Fruit fly (Drosophila melanogaster) whole organism, embryonic: ENCODE results near the gene mRpL15.
A peak's percentile ranks its signal among the peaks of the same experiment; 100 is the strongest.

ENCODE experiments used
- CG11695 ChIP-seq: fragments of 200-800 bp; sonication (Bioruptor generic); IDR thresholded peaks from 3 replicates; pipeline ENCODE4 v1.3.6; 2022; ENCODE audit warnings: missing biosample characterization, missing genetic modification characterization
- CG12219 ChIP-seq: fragments of 200-800 bp; sonication (Bioruptor generic); optimal IDR thresholded peaks from 3 replicates; lab custom pipeline; 2018; ENCODE audit warnings: missing biosample characterization, mild to moderate bottlenecking, missing genetic modification characterization
- CG13894 ChIP-seq: fragments of 200-800 bp; sonication (Bioruptor generic); optimal IDR thresholded peaks from 3 replicates; lab custom pipeline; 2018; ENCODE audit warnings: missing biosample characterization, mild to moderate bottlenecking, missing genetic modification characterization, moderate library complexity
- CG1603 ChIP-seq: fragments of 200-800 bp; sonication (Bioruptor generic); optimal IDR thresholded peaks from 2 replicates; lab custom pipeline; 2019; ENCODE audit warnings: missing biosample characterization, mild to moderate bottlenecking, missing genetic modification characterization, moderate library complexity
- CG31365 ChIP-seq: fragments of 200-800 bp; sonication (Bioruptor generic); optimal IDR thresholded peaks from 2 replicates; lab custom pipeline; 2018; ENCODE audit warnings: missing biosample characterization, mild to moderate bottlenecking, missing genetic modification characterization
- CG32532 ChIP-seq: fragments of 200-800 bp; sonication (Bioruptor generic); IDR thresholded peaks from 2 replicates; pipeline ENCODE4 v1.3.6; 2022; ENCODE audit warnings: missing biosample characterization, missing genetic modification characterization
- CG34422 ChIP-seq: fragments of 200-800 bp; sonication (Bioruptor generic); IDR thresholded peaks from 3 replicates; pipeline ENCODE4 v1.3.6; 2022; ENCODE audit warnings: missing biosample characterization, missing genetic modification characterization
- CG4282 ChIP-seq: fragments of 200-800 bp; sonication (Bioruptor generic); optimal IDR thresholded peaks from 2 replicates; lab custom pipeline; 2016; ENCODE audit warnings: missing biosample characterization, missing genetic modification characterization
- CG4707 ChIP-seq: fragments of 200-800 bp; sonication (Bioruptor generic); optimal IDR thresholded peaks from 2 replicates; lab custom pipeline; 2018; ENCODE audit warnings: missing biosample characterization, mild to moderate bottlenecking, missing genetic modification characterization, moderate library complexity
- CG6689 ChIP-seq: fragments of 200-800 bp; sonication (Bioruptor generic); IDR thresholded peaks from 2 replicates; pipeline ENCODE4 v1.3.6; 2022; ENCODE audit warnings: missing biosample characterization, missing genetic modification characterization
- CG7928 ChIP-seq: fragments of 200-800 bp; sonication (Bioruptor generic); optimal IDR thresholded peaks from 2 replicates; lab custom pipeline; 2017; ENCODE audit warnings: missing biosample characterization, mild to moderate bottlenecking, missing genetic modification characterization
- CkIIα-i1 ChIP-seq: fragments of 200-800 bp; sonication (Bioruptor generic); IDR thresholded peaks from 2 replicates; pipeline ENCODE4 v1.3.6; 2022; ENCODE audit warnings: missing biosample characterization, missing genetic modification characterization
- Dbx ChIP-seq: fragments of 200-800 bp; sonication (Bioruptor generic); IDR thresholded peaks from 3 replicates; pipeline ENCODE4 v1.3.6; 2022; ENCODE audit warnings: missing biosample characterization, missing genetic modification characterization
- Deaf1 ChIP-seq: fragments of 200-800 bp; optimal IDR thresholded peaks from 3 replicates; lab custom pipeline; 2019; ENCODE audit warnings: missing biosample characterization, mild to moderate bottlenecking, missing genetic modification characterization, moderate library complexity
- Dek ChIP-seq: fragments of 200-800 bp; sonication (Bioruptor generic); optimal IDR thresholded peaks from 3 replicates; lab custom pipeline; 2019; ENCODE audit warnings: missing biosample characterization, mild to moderate bottlenecking, missing genetic modification characterization, moderate library complexity
- Doc3 ChIP-seq: fragments of 200-800 bp; sonication (Bioruptor generic); IDR thresholded peaks from 3 replicates; pipeline ENCODE4 v1.3.6; 2022; ENCODE audit warnings: missing biosample characterization, missing genetic modification characterization; ENCODE audit not compliant: partially characterized antibody
- HLH3B ChIP-seq: fragments of 200-800 bp; sonication (Bioruptor generic); IDR thresholded peaks from 2 replicates; pipeline ENCODE4 v1.3.6; 2022; ENCODE audit warnings: missing biosample characterization, missing genetic modification characterization
- HLH54F ChIP-seq: fragments of 200-800 bp; sonication (Bioruptor generic); optimal IDR thresholded peaks from 3 replicates; lab custom pipeline; 2016; ENCODE audit warnings: missing biosample characterization, missing genetic modification characterization
- HLHmδ ChIP-seq: fragments of 200-800 bp; sonication (Bioruptor generic); optimal IDR thresholded peaks from 2 replicates; lab custom pipeline; 2018; ENCODE audit warnings: missing biosample characterization, mild to moderate bottlenecking, missing genetic modification characterization, moderate library complexity
- HmgZ ChIP-seq: fragments of 200-800 bp; sonication (Bioruptor generic); optimal IDR thresholded peaks from 2 replicates; lab custom pipeline; 2018; ENCODE audit warnings: missing biosample characterization, mild to moderate bottlenecking, missing genetic modification characterization
- MBD-R2 ChIP-seq: fragments of 200-800 bp; sonication (Bioruptor generic); IDR thresholded peaks from 2 replicates; pipeline ENCODE4 v1.3.6; 2022; ENCODE audit warnings: missing biosample characterization, missing genetic modification characterization
- Myb ChIP-seq: fragments of 200-800 bp; sonication (Bioruptor generic); optimal IDR thresholded peaks from 2 replicates; lab custom pipeline; 2016; ENCODE audit warnings: missing biosample characterization, missing genetic modification characterization
- Rfx ChIP-seq: fragments of 200-800 bp; sonication (Bioruptor generic); IDR thresholded peaks from 2 replicates; pipeline ENCODE4 v1.3.6; 2022; ENCODE audit warnings: missing biosample characterization, missing genetic modification characterization
- Ssrp ChIP-seq: fragments of 200-800 bp; sonication (Bioruptor generic); optimal IDR thresholded peaks from 2 replicates; lab custom pipeline; 2018; ENCODE audit warnings: missing biosample characterization, mild to moderate bottlenecking, missing genetic modification characterization, moderate library complexity
- Tbp ChIP-seq: fragments of >200 bp; optimal IDR thresholded peaks from 2 replicates; lab custom pipeline; 2018; ENCODE audit warnings: missing biosample characterization, missing genetic modification characterization
- aop ChIP-seq: fragments of 200-800 bp; sonication (Bioruptor generic); IDR thresholded peaks from 2 replicates; pipeline ENCODE4 v1.3.6; 2022; ENCODE audit warnings: missing biosample characterization, missing genetic modification characterization
- bbx ChIP-seq: fragments of 200-800 bp; sonication (Bioruptor generic); IDR thresholded peaks from 2 replicates; pipeline ENCODE4 v1.3.6; 2022; ENCODE audit warnings: missing biosample characterization, missing genetic modification characterization; ENCODE audit not compliant: partially characterized antibody
- chinmo ChIP-seq: fragments of 200-800 bp; sonication (Bioruptor generic); IDR thresholded peaks from 4 replicates; pipeline ENCODE4 v1.3.6; 2022; ENCODE audit warnings: missing biosample characterization, missing genetic modification characterization; ENCODE audit not compliant: partially characterized antibody
- dan ChIP-seq: fragments of 200-800 bp; sonication (Bioruptor generic); IDR thresholded peaks from 2 replicates; pipeline ENCODE4 v1.3.6; 2022; ENCODE audit warnings: missing biosample characterization, missing genetic modification characterization
- ems ChIP-seq: fragments of 200-800 bp; sonication (Bioruptor generic); optimal IDR thresholded peaks from 3 replicates; lab custom pipeline; 2016; ENCODE audit warnings: missing biosample characterization, missing genetic modification characterization
- fd3F ChIP-seq: fragments of 200-800 bp; sonication (Bioruptor generic); optimal IDR thresholded peaks from 2 replicates; lab custom pipeline; 2018; ENCODE audit warnings: missing biosample characterization, mild to moderate bottlenecking, missing genetic modification characterization, moderate library complexity
- fru ChIP-seq: fragments of >200 bp; optimal IDR thresholded peaks from 2 replicates; lab custom pipeline; 2017
- grn ChIP-seq: fragments of 200-800 bp; sonication (Bioruptor generic); optimal IDR thresholded peaks from 3 replicates; lab custom pipeline; 2017; ENCODE audit warnings: missing biosample characterization, missing genetic modification characterization
- gsb-n ChIP-seq: fragments of 200-800 bp; sonication (Bioruptor generic); optimal IDR thresholded peaks from 3 replicates; lab custom pipeline; 2018; ENCODE audit warnings: missing biosample characterization, mild to moderate bottlenecking, missing genetic modification characterization
- hkb ChIP-seq, 2 experiments: fragments of 200-800 bp in 1 of 2; fragments of >200 bp in 1 of 2; sonication (Bioruptor generic) in 1 of 2; IDR thresholded peaks in 1 of 2; optimal IDR thresholded peaks in 1 of 2; 2 replicates each; pipeline versions ENCODE4 v1.3.6 to Lab custom; 2017 to 2022; ENCODE audit warnings: missing biosample characterization in 1 of 2, missing genetic modification characterization in 1 of 2
- ind ChIP-seq: fragments of 200-800 bp; sonication (Bioruptor generic); optimal IDR thresholded peaks from 3 replicates; lab custom pipeline; 2016; ENCODE audit warnings: missing biosample characterization, missing genetic modification characterization
- lmd ChIP-seq: fragments of 200-800 bp; sonication (Bioruptor generic); IDR thresholded peaks from 2 replicates; pipeline ENCODE4 v1.3.6; 2022; ENCODE audit warnings: missing biosample characterization, missing genetic modification characterization
- mld ChIP-seq: fragments of 200-800 bp; sonication (Bioruptor generic); IDR thresholded peaks from 3 replicates; pipeline ENCODE4 v1.3.6; 2022; ENCODE audit warnings: missing biosample characterization, missing genetic modification characterization; ENCODE audit not compliant: partially characterized antibody
- nom ChIP-seq: fragments of 200-800 bp; sonication (Bioruptor generic); optimal IDR thresholded peaks from 2 replicates; lab custom pipeline; 2017; ENCODE audit warnings: missing biosample characterization, missing genetic modification characterization, mild to moderate bottlenecking, moderate library complexity, missing genetic modification reagents
- onecut ChIP-seq: fragments of 200-800 bp; sonication (Bioruptor generic); IDR thresholded peaks from 2 replicates; pipeline ENCODE4 v1.3.6; 2022; ENCODE audit warnings: missing biosample characterization, missing genetic modification characterization
- otp ChIP-seq: fragments of 200-800 bp; sonication (Bioruptor generic); IDR thresholded peaks from 3 replicates; pipeline ENCODE4, ENCODE4 v1.3.6; 2022; ENCODE audit warnings: missing biosample characterization, missing genetic modification characterization
- ro ChIP-seq: fragments of 200-800 bp; sonication (Bioruptor generic); IDR thresholded peaks from 2 replicates; pipeline ENCODE4 v1.3.6; 2022; ENCODE audit warnings: missing biosample characterization, missing genetic modification characterization
- salm ChIP-seq: fragments of 200-800 bp; sonication (Bioruptor generic); optimal IDR thresholded peaks from 2 replicates; lab custom pipeline; 2018; ENCODE audit warnings: missing biosample characterization, mild to moderate bottlenecking, missing genetic modification characterization
- sens ChIP-seq: fragments of 200-800 bp; sonication (Bioruptor generic); peaks from one replicate; lab custom pipeline; 2016; ENCODE audit warnings: missing biosample characterization, missing genetic modification characterization
- seq ChIP-seq: fragments of 200-800 bp; sonication (Bioruptor generic); IDR thresholded peaks from 2 replicates; pipeline ENCODE4 v1.3.6; 2022; ENCODE audit warnings: missing biosample characterization, missing genetic modification characterization
- so ChIP-seq: fragments of 200-800 bp; sonication (Bioruptor generic); IDR thresholded peaks from 3 replicates; pipeline ENCODE4 v1.3.6; 2022; ENCODE audit warnings: missing biosample characterization, missing genetic modification characterization
- sob ChIP-seq: fragments of 200-800 bp; sonication (Bioruptor generic); IDR thresholded peaks from 2 replicates; pipeline ENCODE4 v1.3.6; 2022; ENCODE audit warnings: missing biosample characterization, missing genetic modification characterization
- trh ChIP-seq: fragments of 200-800 bp; sonication (Bioruptor generic); optimal IDR thresholded peaks from 2 replicates; lab custom pipeline; 2016; ENCODE audit warnings: missing biosample characterization, missing genetic modification characterization
- usp ChIP-seq: fragments of >200 bp; optimal IDR thresholded peaks from 2 replicates; lab custom pipeline; 2017; ENCODE audit warnings: missing biosample characterization, missing genetic modification characterization
- z ChIP-seq: fragments of 200-800 bp; sonication (Bioruptor generic); IDR thresholded peaks from 3 replicates; pipeline ENCODE4 v1.3.6; 2022; ENCODE audit warnings: missing biosample characterization, missing genetic modification characterization
- zfh2 ChIP-seq: fragments of 200-800 bp; sonication (Bioruptor generic); optimal IDR thresholded peaks from 2 replicates; lab custom pipeline; 2016; ENCODE audit warnings: missing biosample characterization, missing genetic modification characterization

The mRpL15 gene

dm6 chr3L:20388983-20389382 is 47.0 kb downstream of the mRpL15 start (continued):
- TF ChIP-seq onecut = no peak
- TF ChIP-seq grn (GFP tag; lab: Kevin White, UChicago) = peak; percentile 78
- TF ChIP-seq CG7928 (GFP tag; lab: Kevin White, UChicago) = no peak
- peak; percentile 52 for TF ChIP-seq sens (GFP tag; lab: Kevin White, UChicago)
- TF ChIP-seq z (GFP tag; lab: Robert Waterston, UW) = no peak
- TF ChIP-seq HLH54F (GFP tag; lab: Kevin White, UChicago) = peak; percentile 43
- no peak for TF ChIP-seq ro
- no peak for TF ChIP-seq fru
- TF ChIP-seq CkIIα-i1 (GFP tag; lab: Robert Waterston, UW) = no peak
- TF ChIP-seq aop (GFP tag; lab: Robert Waterston, UW) = no peak
- peak; percentile 7 for TF ChIP-seq zfh2 (GFP tag; lab: Kevin White, UChicago)
- no peak for TF ChIP-seq CG4707
- TF ChIP-seq usp (GFP tag; lab: Kevin White, UChicago) = no peak
- TF ChIP-seq CG34422 (GFP tag; lab: Robert Waterston, UW) = peak; percentile 57; the same call in 1 of the 3 replicates
- peak; percentile 68 for TF ChIP-seq Rfx
- TF ChIP-seq otp (GFP tag; lab: Robert Waterston, UW) = no peak
- TF ChIP-seq CG11695 (GFP tag; lab: Robert Waterston, UW) = peak; percentile 66
- TF ChIP-seq bbx (GFP tag; lab: Robert Waterston, UW) = no peak
- TF ChIP-seq HLH3B (GFP tag; lab: Robert Waterston, UW) = peak; percentile 31; the same call in 1 of the 2 replicates
- peak; percentile 66; the same call in 2 of the 3 replicates for TF ChIP-seq so (GFP tag; lab: Robert Waterston, UW)
- TF ChIP-seq HLHmδ (GFP tag; lab: Kevin White, UChicago) = no peak
- TF ChIP-seq Dek (tag; lab: Kevin White, UChicago) = peak; percentile 45
- no peak for TF ChIP-seq Tbp (GFP tag; lab: Kevin White, UChicago)
- TF ChIP-seq gsb-n (tag; lab: Kevin White, UChicago) = no peak
- TF ChIP-seq ind = peak; percentile 36
- TF ChIP-seq lmd (GFP tag; lab: Robert Waterston, UW) = peak; percentile 15; the same call in 1 of the 2 replicates
- no peak for TF ChIP-seq nom (GFP tag; lab: Kevin White, UChicago)
- TF ChIP-seq chinmo (GFP tag; lab: Robert Waterston, UW) = peak; percentile 82; the same call in 2 of the 4 replicates
- TF ChIP-seq hkb (optimal IDR thresholded peaks at IDR 0.05; lab: Kevin White, UChicago) = no peak
- 0 out of 2 replicates have a peak, but pooled peaks have one; percentile 29 for TF ChIP-seq hkb (GFP tag; IDR thresholded peaks at IDR 0.05; lab: Robert Waterston, UW)
- 0 out of 3 replicates have a peak, but pooled peaks have one; percentile 18 for TF ChIP-seq Dbx (GFP tag; lab: Robert Waterston, UW)
- peak; percentile 55; the same call in 1 of the 2 replicates for TF ChIP-seq CG32532 (GFP tag; lab: Robert Waterston, UW)
- no peak for TF ChIP-seq trh (GFP tag; lab: Kevin White, UChicago)
- no peak for TF ChIP-seq dan (GFP tag; lab: Robert Waterston, UW)
- TF ChIP-seq Ssrp (tag; lab: Kevin White, UChicago) = no peak
- no peak for TF ChIP-seq mld
- TF ChIP-seq MBD-R2 (GFP tag; lab: Robert Waterston, UW) = no peak
- no peak for TF ChIP-seq Doc3 (GFP tag; lab: Robert Waterston, UW)
- TF ChIP-seq Myb (GFP tag; lab: Kevin White, UChicago) = peak; percentile 13
- peak; percentile 17 for TF ChIP-seq Deaf1 (tag; lab: Kevin White, UChicago)
- TF ChIP-seq HmgZ = peak; percentile 42
- TF ChIP-seq CG12219 (GFP tag; lab: Kevin White, UChicago) = peak; percentile 34
- TF ChIP-seq sob (GFP tag; lab: Robert Waterston, UW) = peak; percentile 35; the same call in 1 of the 2 replicates
- no peak for TF ChIP-seq CG31365
- peak; percentile 46 for TF ChIP-seq ems (GFP tag; lab: Kevin White, UChicago)
- peak; percentile 28 for TF ChIP-seq fd3F (GFP tag; lab: Kevin White, UChicago)
- no peak for TF ChIP-seq salm (tag; lab: Kevin White, UChicago)
- TF ChIP-seq CG1603 = peak; percentile 47
- peak; percentile 37; the same call in 1 of the 2 replicates for TF ChIP-seq CG6689 (GFP tag; lab: Robert Waterston, UW)
- TF ChIP-seq CG13894 (tag; lab: Kevin White, UChicago) = peak; percentile 24
- no peak for TF ChIP-seq CG4282
- TF ChIP-seq seq (GFP tag; lab: Robert Waterston, UW) = peak; percentile 30; the same call in 1 of the 2 replicates
